Fruit fly (Drosophila melanogaster): ENCODE measurements around the gene AsnRS.

The AsnRS gene

DNA sequence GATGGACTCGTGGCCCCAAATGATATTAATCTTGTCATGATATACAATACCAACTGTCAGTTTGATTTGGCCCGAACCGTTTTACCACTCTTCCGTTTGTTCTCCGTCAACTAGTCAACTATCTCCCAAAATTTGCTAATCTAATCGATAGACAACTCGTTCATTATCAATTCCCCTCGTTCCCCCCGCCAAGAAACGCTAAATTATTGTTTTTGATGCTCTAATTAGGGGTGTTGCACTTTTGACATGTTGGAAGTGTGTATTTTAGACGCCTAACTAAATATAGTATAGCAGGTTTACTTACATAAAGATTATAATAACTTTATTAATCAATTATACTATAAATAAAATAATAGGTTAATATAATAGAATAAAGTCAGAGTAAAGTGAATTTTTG lies 32.2 kb upstream of the AsnRS start:
- TF ChIP-seq Crg-1 (GFP tag; optimal IDR thresholded peaks at IDR 0.05) (no peak), CG11617 (GFP tag; optimal IDR thresholded peaks at IDR 0.05) (no peak), ovo (GFP tag; optimal IDR thresholded peaks at IDR 0.05) (no peak), bab1 (GFP tag; optimal IDR thresholded peaks at IDR 0.05) (no peak), Clk (GFP tag; optimal IDR thresholded peaks at IDR 0.05) (no peak)

DNA sequence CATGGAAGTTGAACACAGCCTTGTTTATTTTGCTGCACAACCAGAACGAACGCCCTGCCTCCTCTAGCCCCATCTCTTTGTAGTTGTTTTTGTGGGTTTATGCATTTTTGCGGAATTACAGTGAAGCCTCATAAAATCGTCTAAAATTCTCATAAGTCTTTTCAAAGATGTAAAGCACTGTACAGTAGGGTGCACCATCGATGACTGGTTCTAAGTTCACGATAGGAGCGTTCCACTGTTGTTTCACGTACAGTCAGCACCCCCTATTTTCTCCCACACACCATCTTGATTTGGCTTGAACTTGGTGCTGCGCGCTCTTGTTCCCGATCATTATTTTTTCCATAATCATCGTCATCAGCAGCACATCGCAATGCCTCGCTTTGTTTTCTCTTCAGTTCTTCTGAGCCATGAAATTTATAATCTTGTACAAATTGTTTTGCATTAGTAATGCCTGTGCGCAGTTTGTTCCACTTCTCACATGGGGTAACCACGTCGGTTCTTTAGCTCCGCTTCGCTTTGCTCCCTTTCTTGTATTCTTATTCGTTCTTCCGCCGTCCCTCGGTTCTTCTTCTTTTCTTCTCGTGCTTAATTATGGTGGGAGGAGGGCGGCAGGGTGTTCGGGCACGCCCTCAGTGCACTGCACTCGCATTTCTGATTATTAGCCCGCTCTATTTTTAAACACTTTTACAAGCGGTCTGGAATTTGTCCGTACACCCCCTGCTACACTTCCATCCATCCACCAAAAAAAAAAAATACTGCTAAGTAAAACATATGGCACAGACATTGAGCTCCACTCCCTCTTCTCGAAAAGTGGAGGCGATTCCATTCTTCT lies 31.6 kb upstream of the AsnRS start:
- TF ChIP-seq Crg-1 (GFP tag; optimal IDR thresholded peaks at IDR 0.05): no peak

DNA sequence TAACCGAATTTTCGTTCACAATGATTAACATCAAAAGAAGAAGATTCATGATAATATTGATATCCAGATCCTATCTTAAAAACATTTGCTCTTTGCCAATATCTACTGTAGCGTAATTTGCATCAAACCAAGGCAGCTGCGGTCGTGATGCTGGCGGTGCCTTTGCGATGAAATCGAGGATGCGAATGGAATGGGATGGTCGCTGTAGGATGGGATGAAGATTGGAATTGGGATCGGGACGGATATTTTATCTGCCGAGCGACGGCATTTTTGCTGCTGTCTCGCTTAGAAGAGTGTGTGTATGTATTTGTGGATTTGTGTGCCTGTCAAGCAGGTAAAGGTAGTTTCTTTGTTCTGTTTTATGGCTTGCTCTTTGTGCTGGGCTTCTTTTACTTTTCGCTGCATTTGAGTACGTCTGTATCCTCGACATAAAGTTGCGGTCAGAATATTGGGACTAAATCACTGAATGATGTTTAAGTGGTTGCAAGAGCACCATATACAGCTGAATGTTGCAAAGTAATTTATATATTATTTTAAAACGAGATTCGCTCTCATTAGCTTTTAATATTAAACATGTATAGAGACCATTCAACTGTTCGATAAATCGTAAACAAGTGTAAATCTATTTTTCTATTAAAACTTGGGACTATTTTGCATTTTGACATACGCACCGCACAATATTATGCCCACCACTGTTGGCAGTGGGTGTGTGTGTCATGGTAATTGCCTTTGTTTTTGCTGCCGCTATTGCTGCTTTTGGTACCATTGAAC lies 30.8 kb upstream of the AsnRS start:
- TF ChIP-seq Clk (GFP tag; optimal IDR thresholded peaks at IDR 0.05) (no peak), CG14711 (tag; optimal IDR thresholded peaks at IDR 0.05) (no peak), CG7101 (tag; optimal IDR thresholded peaks at IDR 0.05) (no peak), CG12768 (GFP tag; optimal IDR thresholded peaks at IDR 0.05) (no peak), CG11617 (GFP tag; optimal IDR thresholded peaks at IDR 0.05) (no peak), CG33017 (tag; optimal IDR thresholded peaks at IDR 0.05) (no peak)

DNA sequence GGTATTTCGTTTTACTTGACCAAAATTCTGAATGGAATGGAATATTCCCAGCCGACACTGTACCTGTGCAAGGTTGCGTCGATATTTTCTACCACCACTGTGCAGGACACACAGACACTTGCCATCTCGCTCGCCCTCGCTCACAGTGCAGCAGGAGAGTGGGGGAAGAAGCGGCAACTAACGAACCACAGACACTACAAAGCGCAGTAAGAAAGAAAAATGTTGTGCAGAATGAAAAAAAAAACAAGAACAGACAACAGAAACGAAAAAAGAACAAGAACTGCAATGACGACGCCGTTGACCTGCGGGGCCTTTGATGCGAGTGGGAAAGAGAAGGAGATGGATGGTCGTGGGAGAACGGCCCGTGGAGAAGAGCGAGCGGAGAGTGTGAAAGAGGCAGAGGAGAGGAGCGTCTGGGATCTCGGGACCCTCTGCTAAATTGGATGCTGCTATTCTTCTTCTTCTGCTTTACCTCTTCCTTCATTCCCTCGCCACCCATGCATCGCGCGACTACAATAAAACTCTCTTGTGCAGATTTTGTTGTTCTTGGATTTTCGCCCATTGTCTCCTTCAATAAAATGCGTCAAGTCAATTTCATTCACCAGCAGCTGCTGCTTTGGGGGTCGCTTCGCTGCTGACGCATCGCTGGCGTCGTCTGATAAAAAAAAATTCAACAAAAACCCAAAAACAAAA lies 29.7 kb upstream of the AsnRS start:
- TF ChIP-seq CG1620 (GFP tag; optimal IDR thresholded peaks at IDR 0.05) (no peak), CG7045 (GFP tag; optimal IDR thresholded peaks at IDR 0.05) (peak; percentile 24)

DNA sequence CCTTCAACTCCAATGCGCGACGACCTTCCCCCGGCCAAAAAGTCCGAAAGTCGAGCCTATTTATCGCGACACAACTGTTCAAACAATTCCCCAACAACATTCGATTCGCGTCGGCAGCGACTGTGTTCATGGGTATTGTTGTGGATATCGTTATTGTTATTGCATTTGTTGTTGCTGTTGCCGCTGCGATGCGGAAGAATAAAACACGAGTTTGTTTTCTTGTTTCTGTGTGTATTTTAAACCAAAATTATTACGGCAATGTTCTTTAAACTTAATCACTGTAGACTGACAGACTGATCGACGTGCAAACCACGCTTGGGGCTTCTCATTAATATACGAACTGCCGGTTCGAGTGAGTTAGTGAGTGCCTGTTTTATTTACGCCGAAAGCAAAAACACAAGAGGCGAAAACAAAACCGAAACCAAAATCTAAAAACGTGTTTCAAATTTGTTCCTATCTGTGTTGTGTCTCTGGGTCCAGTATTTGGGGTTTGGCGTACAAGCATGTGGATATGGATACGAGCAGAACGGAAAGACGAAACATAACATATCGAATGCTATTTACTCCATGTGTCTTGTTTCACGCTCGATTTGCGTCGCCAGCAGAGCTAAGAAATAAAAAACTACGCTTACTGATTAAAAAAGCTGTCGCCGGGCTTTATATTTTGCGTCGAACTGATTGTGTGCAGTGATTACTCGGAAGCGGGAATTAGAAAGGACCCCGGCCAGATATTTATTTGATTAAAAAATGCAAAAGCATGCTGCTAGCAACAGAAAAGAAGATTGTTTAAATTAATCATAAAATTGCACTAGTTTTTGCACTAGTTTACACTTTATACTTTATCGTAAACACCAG lies 28.0 kb upstream of the AsnRS start:
- TF ChIP-seq CG1620 (GFP tag; optimal IDR thresholded peaks at IDR 0.05): no peak
- no peak for TF ChIP-seq ovo (GFP tag; optimal IDR thresholded peaks at IDR 0.05)
- TF ChIP-seq kay (GFP tag; ENCODE audit: borderline replicate concordance): peak; percentile 75
- peak; percentile 51 for TF ChIP-seq tj (GFP tag; optimal IDR thresholded peaks at IDR 0.05)

DNA sequence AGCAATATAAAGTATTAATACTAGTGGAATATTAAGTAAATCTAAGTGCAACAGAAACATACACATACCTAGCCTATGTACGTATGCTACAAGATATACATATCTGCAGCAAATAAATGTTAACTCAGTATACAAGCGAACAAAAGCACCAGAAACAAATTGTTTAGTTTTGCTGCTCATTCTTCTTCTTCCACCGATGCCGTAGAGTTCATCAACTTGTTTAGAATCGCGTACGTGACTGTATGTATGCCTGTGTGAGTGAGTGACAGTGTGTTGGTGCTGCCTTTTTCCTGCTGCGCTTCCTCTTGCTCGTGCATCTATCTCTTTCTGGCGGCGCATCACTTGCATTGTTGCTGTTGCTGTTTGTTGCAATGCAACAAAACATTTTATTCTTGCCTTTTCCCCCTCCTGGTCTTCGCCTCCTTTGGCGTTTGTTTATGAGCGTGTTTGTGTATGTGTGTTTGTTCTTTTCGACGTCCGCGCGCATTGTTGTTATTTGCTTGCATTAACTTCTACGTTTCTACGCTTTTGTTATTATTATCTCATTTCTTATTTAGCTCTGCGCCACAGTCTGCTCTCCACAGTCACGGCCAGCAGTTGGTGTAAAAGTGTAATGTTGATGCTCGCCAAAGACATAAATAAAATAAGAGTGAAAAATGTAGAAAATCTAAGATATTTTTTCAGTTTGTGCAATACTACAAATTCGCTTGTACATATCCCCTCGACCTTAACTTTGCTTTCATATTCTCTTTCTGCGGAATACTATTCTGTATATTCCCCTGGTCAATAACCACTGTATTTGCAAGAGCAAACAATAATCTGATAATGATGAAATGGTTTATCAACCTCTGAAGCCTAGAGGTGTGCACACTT lies 27.2 kb upstream of the AsnRS start:
- TF ChIP-seq ovo (GFP tag; optimal IDR thresholded peaks at IDR 0.05) (no peak), Hr96 (GFP tag; optimal IDR thresholded peaks at IDR 0.05) (peak; percentile 24), Crg-1 (GFP tag; optimal IDR thresholded peaks at IDR 0.05) (no peak), kay (GFP tag; ENCODE audit: borderline replicate concordance) (peak; percentile 23), CG33017 (tag; optimal IDR thresholded peaks at IDR 0.05) (peak; percentile 36), toe (GFP tag; optimal IDR thresholded peaks at IDR 0.05) (peak; percentile 22), CG11617 (GFP tag; optimal IDR thresholded peaks at IDR 0.05) (peak; percentile 37), bab1 (GFP tag; optimal IDR thresholded peaks at IDR 0.05) (no peak), Clk (GFP tag; optimal IDR thresholded peaks at IDR 0.05) (no peak), CG7101 (tag; optimal IDR thresholded peaks at IDR 0.05) (peak; percentile 16), CG5204 (GFP tag; optimal IDR thresholded peaks at IDR 0.05) (peak; percentile 56), cic (GFP tag; optimal IDR thresholded peaks at IDR 0.05) (peak; percentile 17), CG7045 (GFP tag; optimal IDR thresholded peaks at IDR 0.05) (peak; percentile 32), CG14711 (tag; optimal IDR thresholded peaks at IDR 0.05) (peak; percentile 30), cnc (optimal IDR thresholded peaks at IDR 0.05) (no peak), pad (GFP tag; optimal IDR thresholded peaks at IDR 0.05) (no peak), Mnt (GFP tag; optimal IDR thresholded peaks at IDR 0.05) (no peak), tj (GFP tag; optimal IDR thresholded peaks at IDR 0.05) (no peak), CG1620 (GFP tag; optimal IDR thresholded peaks at IDR 0.05) (peak; percentile 3), CG12768 (GFP tag; optimal IDR thresholded peaks at IDR 0.05) (no peak)

Data from whole organism, adult.